Fruit fly (Drosophila melanogaster) whole organism, embryonic: ENCODE data around the gene Ptth.

ENCODE experiments used
- Atf3 ChIP-seq: fragments of 200-800 bp; sonication (Bioruptor generic); optimal IDR thresholded peaks from 3 replicates; lab custom pipeline; 2016; ENCODE audit warnings: missing biosample characterization, missing genetic modification characterization
- B-H2 ChIP-seq: fragments of 200-800 bp; sonication (Bioruptor generic); optimal IDR thresholded peaks from 2 replicates; lab custom pipeline; 2018; ENCODE audit warnings: missing biosample characterization, mild to moderate bottlenecking, missing genetic modification characterization
- C15 ChIP-seq: fragments of 200-800 bp; sonication (Bioruptor generic); IDR thresholded peaks from 3 replicates; pipeline ENCODE4 v1.3.6; 2022; ENCODE audit warnings: missing biosample characterization, missing genetic modification characterization
- CG10462 ChIP-seq: fragments of 200-800 bp; sonication (Bioruptor generic); optimal IDR thresholded peaks from 2 replicates; lab custom pipeline; 2016; ENCODE audit warnings: missing biosample characterization, missing genetic modification characterization
- CG11695 ChIP-seq: fragments of 200-800 bp; sonication (Bioruptor generic); IDR thresholded peaks from 3 replicates; pipeline ENCODE4 v1.3.6; 2022; ENCODE audit warnings: missing biosample characterization, missing genetic modification characterization
- CG11723 ChIP-seq: fragments of 200-800 bp; sonication (Bioruptor generic); optimal IDR thresholded peaks from 2 replicates; lab custom pipeline; 2017; ENCODE audit warnings: missing biosample characterization, mild to moderate bottlenecking, missing genetic modification characterization
- CG14667 ChIP-seq: fragments of 200-800 bp; sonication (Bioruptor generic); IDR thresholded peaks from 2 replicates; pipeline ENCODE4 v1.3.6; 2022; ENCODE audit warnings: missing biosample characterization, missing genetic modification characterization
- CG15479 ChIP-seq: fragments of 200-800 bp; sonication (Bioruptor generic); optimal IDR thresholded peaks from 3 replicates; lab custom pipeline; 2019; ENCODE audit warnings: missing biosample characterization, mild to moderate bottlenecking, missing genetic modification characterization, moderate library complexity
- CG15601 ChIP-seq: fragments of 200-800 bp; sonication (Bioruptor generic); optimal IDR thresholded peaks from 3 replicates; lab custom pipeline; 2019; ENCODE audit warnings: missing biosample characterization, mild to moderate bottlenecking, missing genetic modification characterization, moderate library complexity
- CG16863 ChIP-seq: fragments of 200-800 bp; sonication (Bioruptor generic); optimal IDR thresholded peaks from 3 replicates; lab custom pipeline; 2016; ENCODE audit warnings: missing biosample characterization, missing genetic modification characterization
- CG17361 ChIP-seq: fragments of 200-800 bp; sonication (Bioruptor generic); IDR thresholded peaks from 3 replicates; pipeline ENCODE4 v1.3.6; 2022; ENCODE audit warnings: missing biosample characterization, missing genetic modification characterization
- CG18764 ChIP-seq: fragments of 200-800 bp; sonication (Bioruptor generic); optimal IDR thresholded peaks from 3 replicates; lab custom pipeline; 2016; ENCODE audit warnings: missing biosample characterization, missing genetic modification characterization
- CG2199 ChIP-seq: fragments of 200-800 bp; sonication (Bioruptor generic); IDR thresholded peaks from 3 replicates; pipeline ENCODE4 v1.3.6; 2022; ENCODE audit warnings: missing biosample characterization, missing genetic modification characterization
- CG2712 ChIP-seq: fragments of 200-800 bp; optimal IDR thresholded peaks from 3 replicates; lab custom pipeline; 2019; ENCODE audit warnings: missing biosample characterization, mild to moderate bottlenecking, missing genetic modification characterization, moderate library complexity
- CG34422 ChIP-seq: fragments of 200-800 bp; sonication (Bioruptor generic); IDR thresholded peaks from 3 replicates; pipeline ENCODE4 v1.3.6; 2022; ENCODE audit warnings: missing biosample characterization, missing genetic modification characterization
- CG4282 ChIP-seq: fragments of 200-800 bp; sonication (Bioruptor generic); optimal IDR thresholded peaks from 2 replicates; lab custom pipeline; 2016; ENCODE audit warnings: missing biosample characterization, missing genetic modification characterization
- CG4707 ChIP-seq: fragments of 200-800 bp; sonication (Bioruptor generic); optimal IDR thresholded peaks from 2 replicates; lab custom pipeline; 2018; ENCODE audit warnings: missing biosample characterization, mild to moderate bottlenecking, missing genetic modification characterization, moderate library complexity
- CG6813 ChIP-seq: fragments of 200-800 bp; sonication (Bioruptor generic); optimal IDR thresholded peaks from 2 replicates; lab custom pipeline; 2017; ENCODE audit warnings: missing biosample characterization, missing genetic modification characterization, mild to moderate bottlenecking, moderate library complexity, missing genetic modification reagents
- CG7357 ChIP-seq: fragments of 200-800 bp; sonication (Bioruptor generic); IDR thresholded peaks from 3 replicates; pipeline ENCODE4 v1.3.6; 2022; ENCODE audit warnings: missing biosample characterization, missing genetic modification characterization
- CG7987 ChIP-seq: fragments of 200-800 bp; sonication (Bioruptor generic); optimal IDR thresholded peaks from 2 replicates; lab custom pipeline; 2018; ENCODE audit warnings: missing biosample characterization, mild to moderate bottlenecking, missing genetic modification characterization, moderate library complexity
- CG8478 ChIP-seq: fragments of >200 bp; optimal IDR thresholded peaks from 2 replicates; lab custom pipeline; 2018
- Camta ChIP-seq: fragments of 200-800 bp; sonication (Bioruptor generic); optimal IDR thresholded peaks from 2 replicates; lab custom pipeline; 2016; ENCODE audit warnings: missing biosample characterization, missing genetic modification characterization
- CkIIα-i1 ChIP-seq: fragments of 200-800 bp; sonication (Bioruptor generic); IDR thresholded peaks from 2 replicates; pipeline ENCODE4 v1.3.6; 2022; ENCODE audit warnings: missing biosample characterization, missing genetic modification characterization
- Dfd ChIP-seq, 2 experiments: fragments of >200 bp; optimal IDR thresholded peaks; 2 replicates each; lab custom pipeline; 2017; ENCODE audit warnings: missing biosample characterization in 2 of 2, missing genetic modification characterization in 2 of 2
- Drgx ChIP-seq: fragments of 200-800 bp; sonication (Bioruptor generic); IDR thresholded peaks from 2 replicates; pipeline ENCODE4 v1.3.6; 2022; ENCODE audit warnings: missing biosample characterization, missing genetic modification characterization
- Ets65A ChIP-seq: fragments of 200-800 bp; sonication (Bioruptor generic); peaks from one replicate; lab custom pipeline; 2016; ENCODE audit warnings: missing biosample characterization, missing genetic modification characterization
- Lim3 ChIP-seq: fragments of 200-800 bp; sonication (Bioruptor generic); IDR thresholded peaks from 2 replicates; pipeline ENCODE4 v1.3.6; 2022; ENCODE audit warnings: missing biosample characterization, missing genetic modification characterization
- NK7.1 ChIP-seq: fragments of 200-800 bp; sonication (Bioruptor generic); optimal IDR thresholded peaks from 3 replicates; lab custom pipeline; 2016; ENCODE audit warnings: missing biosample characterization, missing genetic modification characterization
- Spps ChIP-seq: fragments of 200-800 bp; sonication (Bioruptor generic); optimal IDR thresholded peaks from 2 replicates; lab custom pipeline; 2018; ENCODE audit warnings: missing biosample characterization, mild to moderate bottlenecking, missing genetic modification characterization
- Trl ChIP-seq, 3 experiments: fragments of >200 bp in 2 of 3; fragments of 200-800 bp in 1 of 3; sonication (Bioruptor generic) in 1 of 3; optimal IDR thresholded peaks; 2 replicates in 1 of 3; 3 replicates in 2 of 3; lab custom pipeline; 2016 to 2017; ENCODE audit warnings: missing biosample characterization in 1 of 3, missing genetic modification characterization in 1 of 3
- ac ChIP-seq: fragments of 200-800 bp; sonication (Bioruptor generic); optimal IDR thresholded peaks from 3 replicates; lab custom pipeline; 2017; ENCODE audit warnings: missing biosample characterization, mild to moderate bottlenecking, missing genetic modification characterization
- ash1 ChIP-seq: fragments of 200-800 bp; sonication (Bioruptor generic); optimal IDR thresholded peaks from 2 replicates; lab custom pipeline; 2018; ENCODE audit warnings: missing biosample characterization, mild to moderate bottlenecking, missing genetic modification characterization
- bowl ChIP-seq: fragments of 200-800 bp; sonication (Bioruptor generic); IDR thresholded peaks from 2 replicates; pipeline ENCODE4 v1.3.6; 2022; ENCODE audit warnings: missing biosample characterization, missing genetic modification characterization
- bsh ChIP-seq, 2 experiments: fragments of 200-800 bp; sonication (Bioruptor generic); optimal IDR thresholded peaks; 2 replicates each; lab custom pipeline; 2017 to 2018; ENCODE audit warnings: mild to moderate bottlenecking in 2 of 2, missing biosample characterization in 2 of 2, missing genetic modification characterization in 2 of 2, moderate library complexity in 1 of 2
- ci ChIP-seq: fragments of 200-800 bp; sonication (Bioruptor generic); IDR thresholded peaks from 3 replicates; pipeline ENCODE4 v1.3.6; 2022; ENCODE audit warnings: missing biosample characterization, missing genetic modification characterization
- croc ChIP-seq: fragments of 200-800 bp; sonication (Bioruptor generic); conservative IDR thresholded peaks from 3 replicates; pipeline ENCODE4 v1.3.6; 2022; ENCODE audit warnings: missing biosample characterization, missing genetic modification characterization
- cwo ChIP-seq: fragments of 200-800 bp; sonication (Bioruptor generic); optimal IDR thresholded peaks from 3 replicates; lab custom pipeline; 2017; ENCODE audit warnings: missing biosample characterization, missing genetic modification characterization, mild to moderate bottlenecking, moderate library complexity, missing genetic modification reagents
- dan ChIP-seq: fragments of 200-800 bp; sonication (Bioruptor generic); IDR thresholded peaks from 2 replicates; pipeline ENCODE4 v1.3.6; 2022; ENCODE audit warnings: missing biosample characterization, missing genetic modification characterization
- disco-r ChIP-seq: fragments of 200-800 bp; sonication (Bioruptor generic); optimal IDR thresholded peaks from 2 replicates; lab custom pipeline; 2016; ENCODE audit warnings: missing biosample characterization, missing genetic modification characterization
- exex ChIP-seq: fragments of 200-800 bp; sonication (Bioruptor generic); optimal IDR thresholded peaks from 4 replicates; lab custom pipeline; 2018; ENCODE audit warnings: missing biosample characterization, mild to moderate bottlenecking, missing genetic modification characterization, moderate library complexity
- gro ChIP-seq: fragments of 200-800 bp; sonication (Bioruptor generic); optimal IDR thresholded peaks from 2 replicates; lab custom pipeline; 2016; ENCODE audit warnings: missing biosample characterization, missing genetic modification characterization
- ham ChIP-seq: fragments of 200-800 bp; sonication (Bioruptor generic); IDR thresholded peaks from 2 replicates; pipeline ENCODE4 v1.3.6; 2022; ENCODE audit warnings: missing biosample characterization, missing genetic modification characterization
- hb ChIP-seq: fragments of 200-800 bp; sonication (Bioruptor generic); IDR thresholded peaks from 3 replicates; pipeline ENCODE4 v1.3.6; 2022; ENCODE audit warnings: missing biosample characterization, missing genetic modification characterization; ENCODE audit not compliant: partially characterized antibody
- nom ChIP-seq: fragments of 200-800 bp; sonication (Bioruptor generic); optimal IDR thresholded peaks from 2 replicates; lab custom pipeline; 2017; ENCODE audit warnings: missing biosample characterization, missing genetic modification characterization, mild to moderate bottlenecking, moderate library complexity, missing genetic modification reagents
- oc ChIP-seq: fragments of 200-800 bp; sonication (Bioruptor generic); optimal IDR thresholded peaks from 2 replicates; lab custom pipeline; 2018; ENCODE audit warnings: missing biosample characterization, mild to moderate bottlenecking, missing genetic modification characterization, moderate library complexity
- pita ChIP-seq: fragments of 200-800 bp; sonication (Bioruptor generic); optimal IDR thresholded peaks from 2 replicates; lab custom pipeline; 2017; ENCODE audit warnings: missing biosample characterization, mild to moderate bottlenecking, missing genetic modification characterization
- run ChIP-seq: fragments of 200-800 bp; sonication (Bioruptor generic); optimal IDR thresholded peaks from 3 replicates; lab custom pipeline; 2018; ENCODE audit warnings: missing biosample characterization, mild to moderate bottlenecking, missing genetic modification characterization
- salm ChIP-seq: fragments of 200-800 bp; sonication (Bioruptor generic); optimal IDR thresholded peaks from 2 replicates; lab custom pipeline; 2018; ENCODE audit warnings: missing biosample characterization, mild to moderate bottlenecking, missing genetic modification characterization

Ptth gene

dm6 chr2L:608143-608542 is 31.4 kb upstream of the Ptth start:
- TF ChIP-seq CG11723 (GFP tag; lab: Kevin White, UChicago): no peak
- TF ChIP-seq run (tag; lab: Kevin White, UChicago): no peak
- TF ChIP-seq CG7987 (GFP tag; lab: Kevin White, UChicago): no peak
- no peak for TF ChIP-seq bowl (GFP tag; lab: Robert Waterston, UW)
- no peak for TF ChIP-seq ash1
- no peak for TF ChIP-seq CG14667 (GFP tag; lab: Robert Waterston, UW)
- TF ChIP-seq pita (GFP tag; lab: Kevin White, UChicago): no peak
- TF ChIP-seq CG15601: no peak
- no peak for TF ChIP-seq CG7357 (GFP tag; lab: Robert Waterston, UW)
- no peak for TF ChIP-seq CG16863 (GFP tag; lab: Kevin White, UChicago)
- TF ChIP-seq Trl (optimal IDR thresholded peaks at IDR 0.05; lab: Kevin White, UChicago): no peak
- no peak for TF ChIP-seq Trl (GFP tag; optimal IDR thresholded peaks at IDR 0.05; lab: Kevin White, UChicago)
- peak; percentile 56 for TF ChIP-seq Ets65A
- TF ChIP-seq Drgx: peak; percentile 62
- no peak for TF ChIP-seq CG34422 (GFP tag; lab: Robert Waterston, UW)
- no peak for TF ChIP-seq exex (tag; lab: Kevin White, UChicago)
- peak in 1 of 2 experiments; percentile 40 for TF ChIP-seq bsh (GFP tag; optimal IDR thresholded peaks at IDR 0.05; lab: Kevin White, UChicago)
- no peak for TF ChIP-seq disco-r
- TF ChIP-seq gro (GFP tag; lab: Kevin White, UChicago): no peak
- TF ChIP-seq ac (GFP tag; lab: Kevin White, UChicago): no peak
- no peak for TF ChIP-seq Atf3 (GFP tag; lab: Kevin White, UChicago)
- no peak for TF ChIP-seq ham
- no peak for TF ChIP-seq CkIIα-i1
- no peak for TF ChIP-seq CG2199 (GFP tag; lab: Robert Waterston, UW)
- TF ChIP-seq salm: no peak
- no peak for TF ChIP-seq C15
- no peak for TF ChIP-seq CG10462
- TF ChIP-seq CG2712: no peak
- no peak for TF ChIP-seq Camta (GFP tag; lab: Kevin White, UChicago)
- no peak for TF ChIP-seq CG11695
- no peak for TF ChIP-seq CG6813 (GFP tag; lab: Kevin White, UChicago)
- no peak for TF ChIP-seq CG15479 (GFP tag; lab: Kevin White, UChicago)
- TF ChIP-seq NK7.1 (GFP tag; lab: Kevin White, UChicago): no peak
- no peak for TF ChIP-seq CG4707 (GFP tag; lab: Kevin White, UChicago)
- TF ChIP-seq Lim3 (GFP tag; lab: Robert Waterston, UW): no peak
- no peak for TF ChIP-seq CG8478 (lab: Kevin White, UChicago)
- peak; percentile 56 for TF ChIP-seq nom (GFP tag; lab: Kevin White, UChicago)
- no peak for TF ChIP-seq Dfd (GFP tag; optimal IDR thresholded peaks at IDR 0.05; lab: Kevin White, UChicago)
- TF ChIP-seq CG17361 (GFP tag; lab: Robert Waterston, UW): 0 out of 3 replicates have a peak, but pooled peaks have one; percentile 24
- no peak for TF ChIP-seq oc
- TF ChIP-seq dan: no peak
- TF ChIP-seq, all 482 proteins: peak for 5

dm6 chr2L:606952-607351 is 30.3 kb upstream of the Ptth start:
- TF ChIP-seq cwo (GFP tag; lab: Kevin White, UChicago): no peak
- TF ChIP-seq CG4282 (GFP tag; lab: Kevin White, UChicago): no peak
- TF ChIP-seq Spps (tag; lab: Kevin White, UChicago): no peak
- no peak for TF ChIP-seq croc (GFP tag; lab: Robert Waterston, UW)
- no peak for TF ChIP-seq ci (GFP tag; lab: Robert Waterston, UW)
- TF ChIP-seq Ets65A: no peak
- TF ChIP-seq CG18764 (GFP tag; lab: Kevin White, UChicago): no peak
- no peak for TF ChIP-seq hb
- no peak for TF ChIP-seq B-H2 (GFP tag; lab: Kevin White, UChicago)
